Fruit fly (Drosophila melanogaster) Kc167 (cell line): ENCODE data around the gene CG1674.

ENCODE experiments used
- Myc ChIP-seq: fragments of >200 bp; optimal IDR thresholded peaks from 2 replicates; lab custom pipeline; 2017; ENCODE audit warnings: missing external identifiers
- h ChIP-seq: fragments of >200 bp; optimal IDR thresholded peaks from 3 replicates; lab custom pipeline; 2018; ENCODE audit warnings: missing external identifiers
- insv ChIP-seq: fragments of >200 bp; optimal IDR thresholded peaks from 3 replicates; lab custom pipeline; 2018; ENCODE audit warnings: missing external identifiers
- psq ChIP-seq: fragments of >200 bp; optimal IDR thresholded peaks from 2 replicates; lab custom pipeline; 2017; ENCODE audit warnings: missing external identifiers
- ttk ChIP-seq: sonication (Bioruptor generic); optimal IDR thresholded peaks from 2 replicates; lab custom pipeline; 2017; ENCODE audit warnings: missing external identifiers

DNA sequence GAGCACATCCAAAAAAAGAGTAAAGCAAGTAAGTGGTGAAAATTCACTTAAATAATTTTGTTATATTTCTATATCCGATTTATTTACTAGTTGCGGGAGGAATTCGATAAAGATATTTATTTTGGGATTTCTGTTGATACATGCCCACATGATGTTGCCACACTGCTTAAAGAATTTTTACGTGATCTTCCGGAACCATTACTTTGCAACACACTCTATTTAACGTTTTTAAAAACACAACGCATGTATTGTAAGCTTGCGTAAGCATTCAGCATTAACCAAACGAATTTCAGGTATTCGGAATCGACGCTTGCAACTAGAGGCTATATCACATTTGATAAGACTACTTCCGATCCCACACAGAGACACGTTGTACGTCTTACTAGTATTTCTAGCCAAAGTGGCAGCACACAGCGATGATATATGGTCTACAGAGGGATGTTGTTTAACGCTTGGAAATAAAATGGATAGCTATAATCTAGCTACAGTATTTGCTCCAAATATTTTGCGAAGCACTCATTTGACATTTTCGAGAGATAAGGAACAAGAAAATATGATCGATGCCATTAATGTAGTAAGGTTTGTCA lies 31.0 kb downstream of the CG1674 start:
- no peak for TF ChIP-seq psq
- TF ChIP-seq Myc, result no peak
- TF ChIP-seq h (lab: Kevin White, UChicago), result no peak
- no peak for TF ChIP-seq ttk (lab: Kevin White, UChicago)
- no peak for TF ChIP-seq insv
